Fruit fly (Drosophila melanogaster) whole organism: ENCODE results near the gene CG43245.

Experiments
- CG8478 ChIP-seq: fragments of >200 bp; optimal IDR thresholded peaks from 2 replicates; lab custom pipeline; 2018; ENCODE audit warnings: inconsistent platforms
- Dll ChIP-seq: fragments of >200 bp; optimal IDR thresholded peaks from 2 replicates; lab custom pipeline; 2017
- EcR ChIP-seq, 2 experiments: fragments of >200 bp; optimal IDR thresholded peaks; 2 replicates each; lab custom pipeline; 2017; ENCODE audit warnings: missing biosample characterization in 2 of 2, missing genetic modification characterization in 2 of 2, missing genetic modification reagents in 2 of 2
- pan ChIP-seq: fragments of >200 bp; optimal IDR thresholded peaks from 2 replicates; lab custom pipeline; 2017
- psq ChIP-seq: fragments of >200 bp; optimal IDR thresholded peaks from 2 replicates; lab custom pipeline; 2017
- usp ChIP-seq: fragments of >200 bp; optimal IDR thresholded peaks from 2 replicates; lab custom pipeline; 2017; ENCODE audit warnings: missing biosample characterization, missing genetic modification characterization, mixed read lengths

CG43245 gene

DNA sequence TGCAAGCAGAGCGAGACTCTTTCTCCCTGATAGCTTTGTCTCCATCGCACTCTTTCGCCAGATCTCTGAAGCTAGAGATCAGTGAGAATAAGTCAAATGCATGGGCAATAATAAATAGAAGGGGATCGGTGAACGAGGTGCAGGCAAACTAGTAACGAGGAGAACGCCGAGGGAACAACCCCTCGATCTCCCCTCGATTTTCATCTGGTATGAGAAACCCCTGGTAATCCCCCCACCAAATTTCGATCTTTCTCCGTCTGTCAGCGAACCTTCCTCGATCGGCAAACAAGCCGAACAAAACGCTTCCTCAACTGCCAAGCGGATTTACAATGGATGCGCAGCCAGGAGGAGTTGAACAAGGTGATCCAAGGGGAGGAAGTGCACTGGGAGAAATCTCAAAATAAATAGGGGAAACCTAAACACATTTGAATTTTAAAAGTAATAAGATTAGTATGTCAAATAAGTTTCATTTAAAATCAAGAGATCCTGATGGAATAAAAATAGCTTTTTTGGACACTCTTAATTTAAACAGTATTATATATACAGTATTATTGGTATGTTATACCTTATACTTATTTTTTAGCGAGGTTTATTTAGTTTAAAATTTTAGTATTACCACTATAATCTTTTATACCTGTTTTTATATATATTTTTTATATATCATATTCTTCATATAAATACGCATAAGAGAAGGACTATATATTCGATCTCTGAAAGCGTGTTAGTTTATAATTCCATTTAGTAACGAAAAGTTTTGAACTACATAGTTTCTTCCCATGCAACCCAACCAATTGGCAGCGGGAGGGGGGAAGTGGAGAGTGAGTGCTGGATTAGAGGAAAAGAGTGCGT is 20.2 kb downstream of the CG43245 start:
- no peak for TF ChIP-seq psq (lab: Kevin White, UChicago)
- TF ChIP-seq Dll: no peak
- TF ChIP-seq pan (lab: Kevin White, UChicago): no peak
- TF ChIP-seq CG8478 (lab: Kevin White, UChicago): no peak
- TF ChIP-seq usp (GFP tag; lab: Kevin White, UChicago): no peak
- no peak for TF ChIP-seq EcR (GFP tag; optimal IDR thresholded peaks at IDR 0.05; lab: Kevin White, UChicago)

DNA sequence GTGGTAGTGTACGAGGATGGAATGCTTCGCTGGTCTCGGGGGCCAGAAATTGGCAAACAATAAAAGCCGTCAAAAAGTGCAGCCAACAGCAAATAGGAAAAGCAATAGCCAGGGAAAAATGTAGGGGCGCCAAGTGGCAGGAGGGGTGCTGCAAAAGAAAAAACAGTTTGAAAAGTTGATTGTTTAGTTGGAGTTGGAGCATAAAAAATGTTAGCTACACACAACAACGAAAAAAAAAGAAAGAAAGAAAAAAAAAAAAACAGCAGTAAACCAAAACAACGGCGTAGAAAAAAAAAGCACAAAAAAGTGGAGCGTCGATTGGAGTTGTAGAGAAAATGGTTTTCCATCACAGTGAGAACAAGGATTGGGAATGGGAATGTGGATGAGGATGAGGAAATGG is 20.8 kb downstream of the CG43245 start:
- TF ChIP-seq pan (lab: Kevin White, UChicago) (no peak), EcR (GFP tag; optimal IDR thresholded peaks at IDR 0.05; lab: Kevin White, UChicago) (no peak), Dll (no peak), psq (lab: Kevin White, UChicago) (no peak), usp (GFP tag; lab: Kevin White, UChicago) (no peak), CG8478 (lab: Kevin White, UChicago) (no peak)

DNA sequence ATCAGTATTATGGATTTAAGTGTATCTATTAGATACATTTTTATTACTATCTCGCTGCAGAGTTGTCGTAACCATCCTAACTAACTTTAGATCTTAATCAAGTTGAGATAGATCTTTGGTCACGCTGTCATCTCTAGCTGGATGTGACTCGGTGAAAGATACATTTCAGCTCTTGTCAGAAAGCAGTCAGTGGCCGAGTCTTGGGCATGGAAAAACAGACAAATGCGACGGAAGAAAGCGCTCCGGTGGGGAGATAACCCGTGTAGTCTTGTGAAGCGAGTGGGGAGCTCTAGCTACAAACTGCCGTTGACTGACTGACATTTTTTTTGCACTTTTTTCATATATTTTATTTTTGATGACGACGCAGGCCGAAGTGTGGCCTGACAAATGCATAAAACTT is 21.5 kb downstream of the CG43245 start:
- TF ChIP-seq pan (lab: Kevin White, UChicago) (no peak), EcR (GFP tag; optimal IDR thresholded peaks at IDR 0.05; lab: Kevin White, UChicago) (no peak), usp (GFP tag; lab: Kevin White, UChicago) (no peak), Dll (no peak), psq (lab: Kevin White, UChicago) (no peak), CG8478 (lab: Kevin White, UChicago) (no peak)

DNA sequence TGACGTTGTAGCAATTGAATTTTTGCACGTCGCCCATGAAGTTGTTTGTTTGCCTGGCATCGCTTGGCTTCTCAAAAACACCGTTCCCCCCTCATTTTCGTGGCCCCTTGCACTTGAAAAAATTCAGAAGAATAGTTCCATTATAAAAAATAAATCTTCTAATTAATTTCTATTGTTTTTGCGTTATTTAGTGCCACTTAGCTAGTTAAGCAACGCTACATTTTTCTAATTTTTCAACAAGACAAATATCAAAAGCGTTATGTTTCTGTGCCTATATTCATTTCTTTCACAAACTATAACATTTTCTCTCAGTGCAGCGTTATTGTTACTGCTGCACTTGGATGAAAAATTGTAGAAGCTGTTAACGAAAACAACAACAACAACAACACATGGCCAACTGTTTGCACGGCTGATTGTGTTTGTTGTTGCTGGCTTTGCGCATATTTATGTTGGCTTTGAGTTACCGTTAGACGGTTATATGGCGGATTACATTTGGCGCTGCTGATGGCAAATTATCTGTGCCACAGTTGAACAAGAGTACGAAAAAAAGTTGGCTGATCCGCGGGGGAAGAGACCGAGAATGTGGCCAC is 22.3 kb downstream of the CG43245 start:
- no peak for TF ChIP-seq Dll
- no peak for TF ChIP-seq CG8478 (lab: Kevin White, UChicago)
- TF ChIP-seq pan (lab: Kevin White, UChicago): no peak
- no peak for TF ChIP-seq EcR (GFP tag; optimal IDR thresholded peaks at IDR 0.05; lab: Kevin White, UChicago)
- no peak for TF ChIP-seq psq (lab: Kevin White, UChicago)
- no peak for TF ChIP-seq usp (GFP tag; lab: Kevin White, UChicago)

DNA sequence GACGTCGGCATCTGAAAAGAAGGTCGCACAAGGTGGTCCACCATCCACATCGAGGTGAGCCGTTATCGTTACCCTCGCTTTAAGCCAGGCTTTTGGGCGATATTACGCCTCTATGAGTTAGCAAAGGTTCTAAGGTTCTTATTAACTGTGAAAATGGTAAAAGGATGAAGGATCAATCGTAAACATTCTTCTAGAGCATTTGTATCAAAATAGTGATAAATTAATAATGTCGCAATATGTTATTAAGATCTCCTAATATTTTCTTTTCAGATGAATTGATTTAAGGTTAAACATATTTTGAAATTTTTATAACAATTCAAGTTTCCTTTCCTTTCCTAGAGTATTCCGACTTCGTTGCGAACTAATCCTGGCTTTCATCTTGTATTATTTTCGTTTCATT is 24.2 kb downstream of the CG43245 start:
- TF ChIP-seq EcR (GFP tag; optimal IDR thresholded peaks at IDR 0.05; lab: Kevin White, UChicago) (no peak), CG8478 (lab: Kevin White, UChicago) (no peak), Dll (no peak), psq (lab: Kevin White, UChicago) (no peak), pan (lab: Kevin White, UChicago) (no peak), usp (GFP tag; lab: Kevin White, UChicago) (no peak)

DNA sequence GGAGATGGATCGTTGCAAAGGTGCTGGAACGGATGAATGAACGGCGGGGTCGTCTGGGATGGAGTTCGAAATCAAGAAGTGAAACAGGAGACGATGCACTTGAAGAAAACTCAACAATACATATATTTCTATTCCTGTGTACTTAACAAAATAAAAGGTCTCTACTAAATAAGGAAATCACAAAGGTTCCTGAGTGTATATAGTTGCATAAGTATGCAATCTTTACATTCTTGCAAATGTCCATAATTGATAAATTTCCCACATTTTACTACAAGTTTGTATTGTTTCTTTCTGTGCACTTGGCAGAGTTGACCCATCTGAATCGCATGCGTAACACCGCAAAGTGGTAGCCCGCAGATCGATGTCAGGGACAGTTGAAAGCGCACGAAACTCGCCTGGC is 28.3 kb downstream of the CG43245 start:
- TF ChIP-seq EcR (GFP tag; optimal IDR thresholded peaks at IDR 0.05; lab: Kevin White, UChicago) (no peak), psq (lab: Kevin White, UChicago) (no peak), Dll (no peak), pan (lab: Kevin White, UChicago) (no peak)

DNA sequence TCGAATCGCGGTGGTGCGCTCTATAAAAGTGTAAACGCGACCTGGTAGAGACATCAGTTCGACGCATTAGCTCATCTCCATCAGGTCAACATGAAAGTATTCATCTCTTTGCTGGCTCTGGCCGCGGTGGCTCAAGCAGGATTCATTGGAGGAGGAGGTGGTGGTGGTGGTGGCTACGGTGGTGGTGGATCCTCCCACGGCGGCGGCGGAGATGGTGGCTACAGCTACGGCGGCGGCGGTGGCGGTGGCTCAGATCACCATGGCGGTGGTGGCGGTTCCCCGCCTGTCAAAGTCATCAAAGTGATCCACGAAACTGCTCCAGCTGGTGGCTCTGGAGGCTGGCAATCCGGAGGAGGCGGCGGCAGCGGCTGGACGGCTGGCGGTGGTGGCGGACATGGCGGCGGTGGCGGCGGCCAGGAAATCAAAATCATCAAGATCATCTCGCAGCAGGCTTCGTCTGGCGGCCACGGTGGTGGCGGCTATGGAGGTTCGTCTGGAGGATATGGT is 29.5 kb downstream of the CG43245 start, which contains the start of gene CG12523:
TSS of gene CG12523 (plus strand) at position 51 of the 507 bp plus-strand sequence.
- TF ChIP-seq pan (lab: Kevin White, UChicago) (no peak), Dll (no peak), EcR (GFP tag; optimal IDR thresholded peaks at IDR 0.05; lab: Kevin White, UChicago) (no peak), psq (lab: Kevin White, UChicago) (no peak), CG8478 (lab: Kevin White, UChicago) (no peak)

DNA sequence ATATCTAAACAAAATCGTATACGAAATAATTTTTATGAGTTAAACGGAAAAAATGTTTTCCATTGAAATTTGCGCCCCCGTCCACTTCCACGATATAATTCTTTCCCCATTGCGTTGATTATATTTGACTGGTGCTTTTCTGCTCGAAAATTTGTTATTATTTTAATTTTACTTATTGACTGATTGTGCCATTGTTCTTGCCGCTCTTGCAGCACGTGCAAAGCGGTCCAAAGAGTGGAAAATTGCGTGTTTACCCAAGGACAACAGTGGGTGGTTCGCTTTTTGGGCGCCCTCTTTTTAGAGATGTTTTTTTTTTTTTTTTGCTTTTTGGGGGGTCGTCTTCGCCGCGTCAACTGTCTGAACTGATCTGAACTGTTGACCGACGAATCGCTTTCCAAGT is 31.4 kb downstream of the CG43245 start:
- TF ChIP-seq Dll: no peak
- no peak for TF ChIP-seq psq (lab: Kevin White, UChicago)
- no peak for TF ChIP-seq CG8478 (lab: Kevin White, UChicago)
- TF ChIP-seq EcR (GFP tag; optimal IDR thresholded peaks at IDR 0.05; lab: Kevin White, UChicago): no peak
- TF ChIP-seq pan (lab: Kevin White, UChicago): no peak
- TF ChIP-seq usp (GFP tag; lab: Kevin White, UChicago): no peak

DNA sequence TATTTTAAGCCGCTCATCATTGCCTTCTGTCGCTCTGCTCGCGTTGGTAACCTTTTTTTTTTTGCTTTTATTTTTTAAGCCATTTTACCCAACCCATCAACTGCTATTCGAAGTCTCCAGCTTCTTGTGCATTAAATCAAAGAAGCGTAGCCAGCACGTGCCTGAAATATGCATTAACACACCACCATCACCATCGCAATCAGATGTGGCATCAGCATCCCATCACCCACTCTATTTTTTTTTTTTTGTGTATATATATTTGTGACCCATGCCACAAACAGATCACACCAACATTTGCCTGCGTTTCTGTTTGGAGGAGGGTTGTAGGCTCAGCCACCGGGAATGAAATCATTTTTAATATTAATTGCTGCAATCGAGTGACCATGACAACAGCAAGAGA is 37.3 kb downstream of the CG43245 start:
- TF ChIP-seq CG8478 (lab: Kevin White, UChicago) (no peak), EcR (GFP tag; optimal IDR thresholded peaks at IDR 0.05; lab: Kevin White, UChicago) (no peak), psq (lab: Kevin White, UChicago) (no peak), usp (GFP tag; lab: Kevin White, UChicago) (no peak), pan (lab: Kevin White, UChicago) (no peak), Dll (no peak)

DNA sequence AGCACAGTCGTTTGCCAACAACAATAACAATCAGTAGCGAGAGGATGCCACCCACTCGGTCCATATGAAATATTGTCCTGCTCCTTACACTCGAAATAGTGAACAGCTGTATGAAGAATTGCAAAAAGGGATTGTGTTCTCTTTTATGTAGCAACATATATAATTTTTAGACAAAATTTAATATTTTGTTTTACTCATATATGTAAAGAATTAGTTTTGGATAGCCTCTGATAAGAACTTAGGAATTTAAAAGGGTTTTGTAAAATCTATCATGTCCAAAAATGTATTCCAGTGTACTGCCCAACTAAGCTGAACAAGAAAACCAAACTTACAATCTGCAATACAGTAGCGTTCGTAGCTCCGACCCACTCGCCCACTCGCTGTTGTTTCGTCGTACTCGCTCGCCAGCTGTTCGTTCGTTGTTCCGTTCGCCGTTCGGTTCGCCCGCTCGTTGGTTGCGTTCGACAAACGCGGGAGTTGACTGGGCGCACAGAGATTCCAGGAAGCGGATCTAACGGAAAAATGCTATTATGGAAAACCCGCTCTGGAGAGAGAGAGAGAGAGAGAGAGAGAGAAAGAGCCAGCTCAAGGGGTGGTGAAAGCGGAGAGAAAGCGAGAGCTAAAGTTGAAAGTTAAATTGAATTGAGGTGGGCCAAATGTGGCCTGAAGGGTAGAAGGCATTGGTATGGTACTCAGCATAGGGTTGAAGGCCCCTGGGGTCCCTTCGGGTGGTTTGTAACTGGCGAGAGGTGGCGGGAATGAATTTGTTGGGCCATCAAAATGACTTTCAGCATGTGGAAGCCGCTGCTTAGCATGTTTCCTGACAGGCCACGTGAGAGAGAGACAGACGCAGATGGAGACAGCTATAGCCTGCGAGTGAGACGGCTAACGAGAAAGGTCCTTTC is 39.1 kb downstream of the CG43245 start:
- no peak for TF ChIP-seq usp (GFP tag; lab: Kevin White, UChicago)
- TF ChIP-seq EcR (GFP tag; optimal IDR thresholded peaks at IDR 0.05; lab: Kevin White, UChicago): no peak
- no peak for TF ChIP-seq psq (lab: Kevin White, UChicago)
- TF ChIP-seq pan (lab: Kevin White, UChicago): no peak
- TF ChIP-seq CG8478 (lab: Kevin White, UChicago): no peak

DNA sequence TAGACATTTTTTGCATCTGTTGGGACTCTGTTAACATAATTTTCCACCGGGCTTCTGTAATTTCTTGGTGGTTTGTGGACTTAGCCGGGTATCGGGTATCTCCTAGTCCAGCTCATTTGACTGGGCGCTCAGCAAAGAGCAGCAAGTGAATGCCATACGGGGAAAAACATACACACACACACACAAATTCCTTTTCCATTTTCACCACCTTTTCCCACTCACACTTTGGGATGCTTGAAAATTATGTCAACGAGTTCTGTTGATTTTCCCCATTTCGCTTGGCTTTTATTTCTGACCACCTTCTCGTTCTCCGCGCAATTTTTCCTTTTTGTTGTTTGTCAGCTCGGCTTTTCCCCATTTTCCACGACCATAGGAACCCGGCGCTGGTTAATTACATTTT is 40.2 kb downstream of the CG43245 start:
- TF ChIP-seq usp (GFP tag; lab: Kevin White, UChicago) (no peak), Dll (no peak), psq (lab: Kevin White, UChicago) (no peak), EcR (GFP tag; optimal IDR thresholded peaks at IDR 0.05; lab: Kevin White, UChicago) (no peak), CG8478 (lab: Kevin White, UChicago) (no peak), pan (lab: Kevin White, UChicago) (no peak)
